Worm (Caenorhabditis elegans): ENCODE results near the gene srh-231.

Gene srh-231

DNA sequence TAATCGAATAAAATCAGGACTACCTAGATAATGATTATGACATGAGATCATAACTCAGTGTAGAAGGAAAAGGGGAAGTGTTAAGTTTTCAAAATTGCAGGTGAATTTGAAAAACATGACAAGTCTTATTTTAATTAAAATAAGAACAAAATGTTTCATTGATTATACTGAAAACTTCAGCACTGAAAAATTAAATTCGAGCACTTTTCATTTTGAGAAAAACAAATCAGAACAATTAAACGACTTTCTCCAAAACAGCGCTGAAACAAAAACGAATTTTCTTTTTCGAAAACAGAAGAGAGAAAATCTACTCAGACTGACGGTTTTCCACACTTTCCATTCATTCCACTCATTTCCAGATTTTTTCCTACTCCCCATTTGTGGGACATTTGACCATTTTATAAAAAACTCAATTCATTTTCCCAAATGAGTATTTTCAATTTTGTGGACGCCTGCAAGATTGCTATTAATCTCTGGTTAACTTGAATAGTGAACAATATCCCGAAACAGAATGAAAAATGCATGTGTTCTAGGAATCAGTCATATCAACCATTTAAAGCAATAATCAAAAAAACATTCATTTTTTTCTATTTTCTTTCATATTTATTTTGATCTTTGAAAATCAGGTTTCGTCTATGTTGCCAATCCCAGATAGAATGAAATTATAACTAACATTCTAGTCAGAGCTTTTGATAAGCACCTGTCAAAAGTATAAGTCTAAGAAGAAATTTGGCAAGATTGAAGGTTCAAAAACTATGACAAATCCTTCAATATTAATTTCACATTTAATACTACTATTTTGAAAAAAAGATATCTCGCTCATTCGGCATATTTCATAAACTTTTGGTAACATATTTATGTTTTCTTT is at the start of gene srh-231, which contains the start of gene srh-275:
TSS of gene srh-231 (minus strand) at position 51 of the 868 bp plus-strand sequence.
TSS of gene srh-275 (plus strand) at position 818 of the 868 bp plus-strand sequence.
- no peak for TF ChIP-seq ama-1 (optimal IDR thresholded peaks at IDR 0.05)
- no peak for TF ChIP-seq ceh-36 (tag; optimal IDR thresholded peaks at IDR 0.05)
- no peak for TF ChIP-seq aly-1 (tag; optimal IDR thresholded peaks at IDR 0.05)
- TF ChIP-seq tra-4 (tag; optimal IDR thresholded peaks at IDR 0.05) = no peak
- TF ChIP-seq sea-1 (GFP tag; conservative IDR thresholded peaks at IDR 0.05) = no peak
- no peak for TF ChIP-seq ceh-13 (GFP tag; optimal IDR thresholded peaks at IDR 0.05)
- TF ChIP-seq hnd-1 (tag; optimal IDR thresholded peaks at IDR 0.05) = no peak
- TF ChIP-seq tbx-11 (GFP tag; IDR thresholded peaks at IDR 0.05) = no peak
- no peak for TF ChIP-seq hmg-4 (GFP tag; optimal IDR thresholded peaks at IDR 0.05)

DNA sequence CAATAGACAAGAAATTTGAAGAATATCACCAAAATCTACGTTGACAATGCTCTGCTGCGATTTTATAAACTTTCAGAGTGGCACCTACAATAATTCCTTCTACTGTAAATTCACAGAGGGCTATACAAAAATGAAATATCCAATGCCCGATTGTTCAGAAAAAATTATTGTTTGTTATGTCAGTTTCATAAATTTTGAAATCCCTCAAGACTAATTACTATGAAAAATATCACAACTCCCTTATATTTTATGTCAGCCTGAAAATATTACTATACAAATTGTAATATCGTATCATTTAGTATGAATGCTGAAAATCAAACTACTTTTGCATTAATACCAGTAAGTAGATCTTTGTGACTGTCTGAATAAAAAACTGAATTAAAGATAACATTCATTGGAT is 48.6 kb upstream of the srh-231 start, which contains the start of gene srx-60:
TSS of gene srx-60 (plus strand) at position 301 of the 400 bp plus-strand sequence.
- no peak for TF ChIP-seq ceh-36 (tag; optimal IDR thresholded peaks at IDR 0.05)
- no peak for TF ChIP-seq B0310.2 (tag; optimal IDR thresholded peaks at IDR 0.05)
- TF ChIP-seq ets-7 (tag; optimal IDR thresholded peaks at IDR 0.05) = no peak
- TF ChIP-seq ama-1 (optimal IDR thresholded peaks at IDR 0.05) = no peak

DNA sequence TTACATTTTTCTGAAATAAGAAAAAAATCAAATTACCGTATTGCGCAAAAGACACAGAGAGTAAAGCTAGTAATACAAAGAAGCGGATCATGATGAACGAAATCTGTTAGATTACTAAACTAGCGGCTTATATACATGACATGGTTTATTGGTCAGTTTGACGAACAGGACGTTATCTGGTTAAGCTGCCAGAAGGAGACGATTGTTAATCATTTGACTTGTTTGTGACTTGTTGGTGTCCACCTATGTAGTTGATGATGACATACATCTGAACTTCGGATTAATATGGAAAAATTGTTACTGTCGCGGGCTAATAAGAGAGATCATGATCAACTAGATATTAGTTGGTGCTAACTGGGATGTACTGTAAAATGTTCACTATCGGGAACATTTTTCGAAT is 48.1 kb upstream of the srh-231 start, which contains the start of gene cnc-9:
TSS of gene cnc-9 (minus strand) at position 101 of the 400 bp plus-strand sequence.
- TF ChIP-seq ceh-36 (tag; optimal IDR thresholded peaks at IDR 0.05) (no peak), tbx-11 (GFP tag; IDR thresholded peaks at IDR 0.05) (no peak), ceh-13 (GFP tag; optimal IDR thresholded peaks at IDR 0.05) (no peak), hmbx-1 (tag; optimal IDR thresholded peaks at IDR 0.05) (no peak), hmg-4 (GFP tag; optimal IDR thresholded peaks at IDR 0.05) (no peak), flt-1 (GFP tag; IDR thresholded peaks at IDR 0.05) (no peak), ets-7 (tag; optimal IDR thresholded peaks at IDR 0.05) (no peak), F13C5.2 (tag; optimal IDR thresholded peaks at IDR 0.05) (no peak), B0310.2 (tag; optimal IDR thresholded peaks at IDR 0.05) (no peak), scrt-1 (GFP tag; IDR thresholded peaks at IDR 0.05) (no peak), aly-1 (tag; optimal IDR thresholded peaks at IDR 0.05) (no peak), sea-1 (GFP tag; conservative IDR thresholded peaks at IDR 0.05) (no peak), tra-4 (tag; optimal IDR thresholded peaks at IDR 0.05) (no peak), hnd-1 (tag; optimal IDR thresholded peaks at IDR 0.05) (no peak)

DNA sequence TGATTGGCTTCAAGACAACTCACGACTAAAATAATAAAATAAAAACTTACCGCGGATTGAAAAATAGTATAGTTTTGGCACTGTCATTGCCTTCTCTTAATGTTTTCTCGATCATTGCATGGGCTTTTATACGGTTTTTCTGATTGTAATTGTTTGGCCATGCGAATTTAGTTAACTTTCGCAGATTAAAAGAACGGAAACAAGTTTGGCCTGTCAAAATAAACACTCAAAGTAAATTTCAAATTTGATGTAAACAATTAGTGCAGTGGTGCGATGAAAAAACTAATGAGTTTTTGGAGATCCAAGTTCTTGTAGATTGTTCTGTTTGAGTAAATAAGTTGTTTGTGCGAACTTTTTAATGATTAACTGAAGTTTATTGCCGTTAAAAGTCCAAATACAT is 47.2 kb upstream of the srh-231 start, which contains the start of gene gst-41:
TSS of gene gst-41 (minus strand) at position 101 of the 400 bp plus-strand sequence.
- TF ChIP-seq B0310.2 (tag; optimal IDR thresholded peaks at IDR 0.05) = no peak
- TF ChIP-seq ets-7 (tag; optimal IDR thresholded peaks at IDR 0.05) = no peak
- TF ChIP-seq sea-1 (GFP tag; conservative IDR thresholded peaks at IDR 0.05) = no peak
- no peak for TF ChIP-seq hmg-4 (GFP tag; optimal IDR thresholded peaks at IDR 0.05)
- TF ChIP-seq flt-1 (GFP tag; IDR thresholded peaks at IDR 0.05) = no peak
- TF ChIP-seq ceh-13 (GFP tag; optimal IDR thresholded peaks at IDR 0.05) = no peak
- TF ChIP-seq aly-1 (tag; optimal IDR thresholded peaks at IDR 0.05) = no peak
- TF ChIP-seq tbx-37 (GFP tag; conservative IDR thresholded peaks at IDR 0.05) = no peak
- no peak for TF ChIP-seq F13C5.2 (tag; optimal IDR thresholded peaks at IDR 0.05)
- TF ChIP-seq hmbx-1 (tag; optimal IDR thresholded peaks at IDR 0.05) = no peak
- no peak for TF ChIP-seq tbx-11 (GFP tag; IDR thresholded peaks at IDR 0.05)
- TF ChIP-seq scrt-1 (GFP tag; IDR thresholded peaks at IDR 0.05) = no peak
- TF ChIP-seq ceh-36 (tag; optimal IDR thresholded peaks at IDR 0.05) = no peak
- TF ChIP-seq hnd-1 (tag; optimal IDR thresholded peaks at IDR 0.05) = no peak
- TF ChIP-seq ama-1 (optimal IDR thresholded peaks at IDR 0.05) = no peak
- TF ChIP-seq tra-4 (tag; optimal IDR thresholded peaks at IDR 0.05) = no peak
- no peak for TF ChIP-seq pes-1 (GFP tag; IDR thresholded peaks at IDR 0.05)

DNA sequence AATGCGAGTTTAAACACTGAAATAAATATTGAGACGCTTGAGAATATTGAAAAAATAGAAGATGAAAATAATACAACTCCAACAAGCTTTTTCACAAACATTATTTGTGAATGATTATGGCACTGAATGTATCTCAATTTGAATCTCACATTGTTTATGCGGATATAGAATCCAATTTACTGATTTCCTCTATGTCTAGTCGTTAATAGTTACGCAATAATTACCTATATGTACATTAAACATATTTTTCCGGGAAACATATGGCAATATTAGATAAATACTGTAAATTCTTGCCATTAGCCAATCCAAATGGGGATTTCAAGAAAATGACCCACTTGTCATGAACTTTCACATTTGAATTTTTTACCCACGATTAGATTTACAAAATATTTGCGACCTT is 43.3 kb upstream of the srh-231 start, which contains the start of gene srx-9:
TSS of gene srx-9 (minus strand) at position 101 of the 400 bp plus-strand sequence.
- TF ChIP-seq tra-4 (tag; optimal IDR thresholded peaks at IDR 0.05) (no peak), hmbx-1 (tag; optimal IDR thresholded peaks at IDR 0.05) (no peak), ets-7 (tag; optimal IDR thresholded peaks at IDR 0.05) (no peak), hmg-4 (GFP tag; optimal IDR thresholded peaks at IDR 0.05) (no peak)

DNA sequence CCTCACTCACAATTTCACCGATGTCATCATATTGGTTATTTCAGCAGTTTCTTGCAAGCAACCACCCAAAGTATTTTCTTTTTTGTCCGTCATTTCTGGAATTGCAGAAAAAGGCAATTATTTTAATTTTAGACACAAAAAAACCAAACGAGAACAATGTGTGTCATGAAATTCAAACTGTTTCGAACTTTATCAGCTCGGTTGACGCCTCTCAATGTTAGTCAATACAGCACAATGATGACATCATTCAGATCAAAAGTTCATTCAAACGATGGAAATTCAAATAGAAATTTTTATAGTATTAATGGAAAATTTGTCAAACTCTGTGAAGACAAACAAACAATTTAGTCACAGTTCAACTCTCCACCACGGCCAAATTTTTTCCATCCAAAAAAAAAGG is 39.9 kb upstream of the srh-231 start, which contains the start of gene fbxa-105:
TSS of gene fbxa-105 (minus strand) at position 97 of the 400 bp plus-strand sequence.
- TF ChIP-seq ets-7 (tag; optimal IDR thresholded peaks at IDR 0.05) = no peak
- TF ChIP-seq ama-1 (optimal IDR thresholded peaks at IDR 0.05) = no peak
- TF ChIP-seq sea-1 (GFP tag; conservative IDR thresholded peaks at IDR 0.05) = no peak
- TF ChIP-seq flt-1 (GFP tag; IDR thresholded peaks at IDR 0.05) = no peak
- TF ChIP-seq pes-1 (GFP tag; IDR thresholded peaks at IDR 0.05) = no peak
- no peak for TF ChIP-seq hmbx-1 (tag; optimal IDR thresholded peaks at IDR 0.05)
- no peak for TF ChIP-seq tbx-37 (GFP tag; conservative IDR thresholded peaks at IDR 0.05)

DNA sequence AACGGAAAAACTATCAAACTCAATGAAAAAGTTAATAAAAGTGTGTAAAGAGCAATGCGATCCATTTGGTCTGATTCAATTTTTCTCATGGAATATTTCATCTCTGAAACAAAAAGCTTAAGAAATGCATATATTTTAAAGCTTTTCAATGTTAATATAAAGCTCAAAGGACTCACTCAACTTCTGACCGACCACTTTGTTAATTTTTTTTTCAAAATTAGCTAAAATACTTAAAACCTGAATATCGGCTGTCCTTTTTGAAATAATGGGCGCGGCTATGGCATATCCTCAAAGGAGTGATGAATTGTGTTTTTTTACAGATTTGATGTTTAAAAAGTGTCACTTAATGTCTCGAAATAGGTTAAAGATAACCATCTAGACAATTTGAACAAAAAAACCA is 37.7 kb upstream of the srh-231 start, which contains the start of gene C02H6.1:
TSS of gene C02H6.1 (minus strand) at position 101 of the 400 bp plus-strand sequence.
- TF ChIP-seq pes-1 (GFP tag; IDR thresholded peaks at IDR 0.05) (no peak), F13C5.2 (tag; optimal IDR thresholded peaks at IDR 0.05) (no peak), tra-4 (tag; optimal IDR thresholded peaks at IDR 0.05) (no peak), aly-1 (tag; optimal IDR thresholded peaks at IDR 0.05) (no peak), tbx-37 (GFP tag; conservative IDR thresholded peaks at IDR 0.05) (no peak), tbx-11 (GFP tag; IDR thresholded peaks at IDR 0.05) (no peak), ceh-13 (GFP tag; optimal IDR thresholded peaks at IDR 0.05) (no peak), scrt-1 (GFP tag; IDR thresholded peaks at IDR 0.05) (no peak)
